Fruit fly (Drosophila melanogaster) whole organism, larva: ENCODE measurements around the gene CG14342.

ENCODE experiments used
- noc ChIP-seq: fragments of 200-800 bp; sonication (Bioruptor generic); optimal IDR thresholded peaks from 3 replicates; lab custom pipeline; 2019; ENCODE audit warnings: missing biosample characterization, mild to moderate bottlenecking, missing genetic modification characterization, moderate library complexity

CG14342 gene

dm6 chr2L:1203915-1204314 lies at the start of gene CG14342:
Gene CG14342, plus strand, starts transcription at chr2L:1204215.
- no peak for TF ChIP-seq noc (tag; lab: Kevin White, UChicago)

dm6 chr2L:1156592-1157249 lies 47.3 kb upstream of the CG14342 start:
- TF ChIP-seq noc (tag; lab: Kevin White, UChicago) = no peak

- no peak for TF ChIP-seq noc (tag; lab: Kevin White, UChicago)
Observed at dm6 chr2L:1157357-1157678, 46.7 kb upstream of the CG14342 start.

dm6 chr2L:1157679-1158518 lies 46.1 kb upstream of the CG14342 start, which contains the start of gene capt:
Gene capt, minus strand, starts transcription at chr2L:1158262.
- TF ChIP-seq noc (tag; lab: Kevin White, UChicago) = peak; percentile 35

- TF ChIP-seq noc (tag; lab: Kevin White, UChicago) = no peak
Observed at dm6 chr2L:1158519-1159319, 45.3 kb upstream of the CG14342 start, which contains the start of gene Tango14. Gene Tango14, plus strand, starts transcription at chr2L:1158661.

- no peak for TF ChIP-seq noc (tag; lab: Kevin White, UChicago)
Observed at dm6 chr2L:1163538-1164143, 40.4 kb upstream of the CG14342 start, which contains the start of gene CG5080. Gene CG5080, minus strand, starts transcription at chr2L:1163886.

dm6 chr2L:1164294-1164693 lies 39.7 kb upstream of the CG14342 start, which contains the start of gene IntS14:
Gene IntS14, plus strand, starts transcription at chr2L:1164443.
- TF ChIP-seq noc (tag; lab: Kevin White, UChicago) = no peak

- no peak for TF ChIP-seq noc (tag; lab: Kevin White, UChicago)
Observed at dm6 chr2L:1166326-1166725, 37.7 kb upstream of the CG14342 start, which contains the start of gene CG14341. Gene CG14341, plus strand, starts transcription at chr2L:1166506.

- TF ChIP-seq noc (tag; lab: Kevin White, UChicago) = peak; percentile 72
Observed at dm6 chr2L:1169867-1170415, 34.1 kb upstream of the CG14342 start, which contains the start of the genes CG31922 and Plap. Gene CG31922, plus strand, starts transcription at chr2L:1170181. Gene Plap, minus strand, starts transcription at chr2L:1170365.

- TF ChIP-seq noc (tag; lab: Kevin White, UChicago) = no peak
Observed at dm6 chr2L:1172704-1173107, 31.3 kb upstream of the CG14342 start, which contains the start of the genes Charon and CG4887. Gene Charon, minus strand, starts transcription at chr2L:1172805. Gene CG4887, plus strand, starts transcription at chr2L:1173009.

dm6 chr2L:1177522-1177921 lies 26.5 kb upstream of the CG14342 start, which contains the start of gene CG4896:
Gene CG4896, plus strand, starts transcription at chr2L:1177690.
- TF ChIP-seq noc (tag; lab: Kevin White, UChicago) = no peak

dm6 chr2L:1183799-1184198 lies 20.2 kb upstream of the CG14342 start, which contains the start of the genes CG5126 and Tgt:
Gene CG5126, minus strand, starts transcription at chr2L:1184020.
Gene Tgt, plus strand, starts transcription at chr2L:1184065.
- no peak for TF ChIP-seq noc (tag; lab: Kevin White, UChicago)

- TF ChIP-seq noc (tag; lab: Kevin White, UChicago) = peak; percentile 64
Observed at dm6 chr2L:1185642-1186497, 18.1 kb upstream of the CG14342 start, which contains the start of gene CG5001. Gene CG5001, plus strand, starts transcription at chr2L:1185757.
